Fruit fly (Drosophila melanogaster) whole organism, embryonic: Measurements from ENCODE around the gene yellow-e2.

Experiments
- ATbp ChIP-seq: fragments of 200-800 bp; sonication (Bioruptor generic); optimal IDR thresholded peaks from 2 replicates; lab custom pipeline; 2017; ENCODE audit warnings: missing biosample characterization, mild to moderate bottlenecking, missing genetic modification characterization, missing genetic modification reagents
- Atf3 ChIP-seq: fragments of 200-800 bp; sonication (Bioruptor generic); optimal IDR thresholded peaks from 3 replicates; lab custom pipeline; 2016; ENCODE audit warnings: missing biosample characterization, missing genetic modification characterization
- CG10543 ChIP-seq: fragments of 200-800 bp; sonication (Bioruptor generic); optimal IDR thresholded peaks from 3 replicates; lab custom pipeline; 2017; ENCODE audit warnings: missing biosample characterization, mild to moderate bottlenecking, missing genetic modification characterization, moderate library complexity
- CG12391 ChIP-seq: fragments of 200-800 bp; sonication (Bioruptor generic); optimal IDR thresholded peaks from 3 replicates; lab custom pipeline; 2018; ENCODE audit warnings: missing biosample characterization, mild to moderate bottlenecking, missing genetic modification characterization, moderate library complexity
- CG13123 ChIP-seq: fragments of 200-800 bp; sonication (Bioruptor generic); optimal IDR thresholded peaks from 2 replicates; lab custom pipeline; 2016; ENCODE audit warnings: missing biosample characterization, missing genetic modification characterization
- CG14014 ChIP-seq: fragments of 200-800 bp; sonication (Bioruptor generic); IDR thresholded peaks from 2 replicates; pipeline ENCODE4 v1.3.6; 2022; ENCODE audit warnings: missing biosample characterization, missing genetic modification characterization
- CG14050 ChIP-seq: fragments of 200-800 bp; sonication (Bioruptor generic); IDR thresholded peaks from 3 replicates; pipeline ENCODE4 v1.3.6; 2022; ENCODE audit warnings: missing biosample characterization, missing genetic modification characterization
- CG14860 ChIP-seq: fragments of 200-800 bp; sonication (Bioruptor generic); IDR thresholded peaks from 3 replicates; pipeline ENCODE4 v1.3.6; 2022; ENCODE audit warnings: missing biosample characterization, missing genetic modification characterization; ENCODE audit not compliant: partially characterized antibody
- CG15269 ChIP-seq: fragments of 200-800 bp; sonication (Bioruptor generic); optimal IDR thresholded peaks from 2 replicates; lab custom pipeline; 2018; ENCODE audit warnings: missing biosample characterization, mild to moderate bottlenecking, missing genetic modification characterization, moderate library complexity
- CG15601 ChIP-seq: fragments of 200-800 bp; sonication (Bioruptor generic); optimal IDR thresholded peaks from 3 replicates; lab custom pipeline; 2019; ENCODE audit warnings: missing biosample characterization, mild to moderate bottlenecking, missing genetic modification characterization, moderate library complexity
- CG2202 ChIP-seq: fragments of 200-800 bp; sonication (Bioruptor generic); optimal IDR thresholded peaks from 2 replicates; lab custom pipeline; 2018; ENCODE audit warnings: missing biosample characterization, mild to moderate bottlenecking, missing genetic modification characterization
- CG31441 ChIP-seq: fragments of 200-800 bp; sonication (Bioruptor generic); IDR thresholded peaks from 2 replicates; pipeline ENCODE4 v1.3.6; 2022; ENCODE audit warnings: missing biosample characterization, missing genetic modification characterization
- CG34422 ChIP-seq: fragments of 200-800 bp; sonication (Bioruptor generic); IDR thresholded peaks from 3 replicates; pipeline ENCODE4 v1.3.6; 2022; ENCODE audit warnings: missing biosample characterization, missing genetic modification characterization
- CG3847 ChIP-seq: fragments of 200-800 bp; sonication (Bioruptor generic); IDR thresholded peaks from 2 replicates; pipeline ENCODE4 v1.3.6; 2022; ENCODE audit warnings: missing biosample characterization, missing genetic modification characterization
- CG4282 ChIP-seq: fragments of 200-800 bp; sonication (Bioruptor generic); optimal IDR thresholded peaks from 2 replicates; lab custom pipeline; 2016; ENCODE audit warnings: missing biosample characterization, missing genetic modification characterization
- CG4617 ChIP-seq: fragments of 200-800 bp; sonication (Bioruptor generic); optimal IDR thresholded peaks from 3 replicates; lab custom pipeline; 2016; ENCODE audit warnings: missing biosample characterization, missing genetic modification characterization, borderline replicate concordance
- CG4730 ChIP-seq: fragments of 200-800 bp; sonication (Bioruptor generic); IDR thresholded peaks from 2 replicates; pipeline ENCODE4 v1.3.6; 2022; ENCODE audit warnings: missing biosample characterization, missing genetic modification characterization
- CG7839 ChIP-seq: fragments of 200-800 bp; sonication (Bioruptor generic); optimal IDR thresholded peaks from 3 replicates; lab custom pipeline; 2018; ENCODE audit warnings: missing biosample characterization, mild to moderate bottlenecking, missing genetic modification characterization, moderate library complexity
- CG7928 ChIP-seq: fragments of 200-800 bp; sonication (Bioruptor generic); optimal IDR thresholded peaks from 2 replicates; lab custom pipeline; 2017; ENCODE audit warnings: missing biosample characterization, mild to moderate bottlenecking, missing genetic modification characterization
- CG8388 ChIP-seq: fragments of 200-800 bp; sonication (Bioruptor generic); optimal IDR thresholded peaks from 2 replicates; lab custom pipeline; 2019; ENCODE audit warnings: missing biosample characterization, mild to moderate bottlenecking, missing genetic modification characterization, moderate library complexity
- CG9727 ChIP-seq: fragments of 200-800 bp; sonication (Bioruptor generic); optimal IDR thresholded peaks from 3 replicates; lab custom pipeline; 2017; ENCODE audit warnings: missing biosample characterization, mild to moderate bottlenecking, missing genetic modification characterization
- CG9876 ChIP-seq: fragments of 200-800 bp; sonication (Bioruptor generic); optimal IDR thresholded peaks from 2 replicates; lab custom pipeline; 2016; ENCODE audit warnings: missing biosample characterization, missing genetic modification characterization
- CHES-1-like ChIP-seq: fragments of 200-800 bp; sonication (Bioruptor generic); optimal IDR thresholded peaks from 2 replicates; lab custom pipeline; 2016; ENCODE audit warnings: missing biosample characterization, missing genetic modification characterization
- Dbx ChIP-seq: fragments of 200-800 bp; sonication (Bioruptor generic); IDR thresholded peaks from 3 replicates; pipeline ENCODE4 v1.3.6; 2022; ENCODE audit warnings: missing biosample characterization, missing genetic modification characterization
- Dfd ChIP-seq, 2 experiments: fragments of >200 bp; optimal IDR thresholded peaks; 2 replicates each; lab custom pipeline; 2017; ENCODE audit warnings: missing biosample characterization in 2 of 2, missing genetic modification characterization in 2 of 2
- Dp ChIP-seq: fragments of 200-800 bp; sonication (Bioruptor generic); optimal IDR thresholded peaks from 2 replicates; lab custom pipeline; 2018; ENCODE audit warnings: missing biosample characterization, mild to moderate bottlenecking, missing genetic modification characterization, moderate library complexity
- HHEX ChIP-seq: fragments of 200-800 bp; sonication (Bioruptor generic); optimal IDR thresholded peaks from 3 replicates; lab custom pipeline; 2017; ENCODE audit warnings: missing biosample characterization, mild to moderate bottlenecking, missing genetic modification characterization, missing genetic modification reagents
- Hand ChIP-seq: fragments of 200-800 bp; sonication (Bioruptor generic); optimal IDR thresholded peaks from 2 replicates; lab custom pipeline; 2017; ENCODE audit warnings: mild to moderate bottlenecking, missing biosample characterization, missing genetic modification reagents, missing genetic modification characterization
- Hey ChIP-seq: fragments of 200-800 bp; sonication (Bioruptor generic); optimal IDR thresholded peaks from 3 replicates; lab custom pipeline; 2018; ENCODE audit warnings: missing biosample characterization, mild to moderate bottlenecking, missing genetic modification characterization
- Meics ChIP-seq: fragments of 200-800 bp; sonication (Bioruptor generic); optimal IDR thresholded peaks from 2 replicates; lab custom pipeline; 2017; ENCODE audit warnings: missing biosample characterization, mild to moderate bottlenecking, missing genetic modification characterization
- NC2β ChIP-seq: fragments of 200-800 bp; sonication (Bioruptor generic); optimal IDR thresholded peaks from 2 replicates; lab custom pipeline; 2016; ENCODE audit warnings: missing biosample characterization, missing genetic modification characterization
- Neu2 ChIP-seq: fragments of 200-800 bp; sonication (Bioruptor generic); optimal IDR thresholded peaks from 3 replicates; lab custom pipeline; 2016; ENCODE audit warnings: missing biosample characterization, missing genetic modification characterization, borderline replicate concordance
- Sry-δ ChIP-seq: fragments of 200-800 bp; sonication (Bioruptor generic); optimal IDR thresholded peaks from 2 replicates; lab custom pipeline; 2016; ENCODE audit warnings: missing biosample characterization, missing genetic modification characterization
- Trl ChIP-seq, 3 experiments: fragments of >200 bp in 2 of 3; fragments of 200-800 bp in 1 of 3; sonication (Bioruptor generic) in 1 of 3; optimal IDR thresholded peaks; 2 replicates in 1 of 3; 3 replicates in 2 of 3; lab custom pipeline; 2016 to 2017; ENCODE audit warnings: missing biosample characterization in 1 of 3, missing genetic modification characterization in 1 of 3
- YL-1 ChIP-seq: fragments of 200-800 bp; sonication (Bioruptor generic); optimal IDR thresholded peaks from 3 replicates; lab custom pipeline; 2017; ENCODE audit warnings: missing biosample characterization, mild to moderate bottlenecking, missing genetic modification characterization
- bab2 ChIP-seq: fragments of 200-800 bp; sonication (Bioruptor generic); optimal IDR thresholded peaks from 2 replicates; lab custom pipeline; 2016; ENCODE audit warnings: missing biosample characterization, missing genetic modification characterization
- chinmo ChIP-seq: fragments of 200-800 bp; sonication (Bioruptor generic); IDR thresholded peaks from 4 replicates; pipeline ENCODE4 v1.3.6; 2022; ENCODE audit warnings: missing biosample characterization, missing genetic modification characterization; ENCODE audit not compliant: partially characterized antibody
- corto ChIP-seq: fragments of 200-800 bp; sonication (Bioruptor generic); optimal IDR thresholded peaks from 2 replicates; lab custom pipeline; 2016; ENCODE audit warnings: missing biosample characterization, mild to moderate bottlenecking, missing genetic modification characterization, moderate library complexity
- gcm ChIP-seq: fragments of 200-800 bp; sonication (Bioruptor generic); optimal IDR thresholded peaks from 2 replicates; lab custom pipeline; 2019; ENCODE audit warnings: missing biosample characterization, mild to moderate bottlenecking, missing genetic modification characterization, moderate library complexity
- gem ChIP-seq: fragments of 200-800 bp; sonication (Bioruptor generic); optimal IDR thresholded peaks from 2 replicates; lab custom pipeline; 2019; ENCODE audit warnings: missing biosample characterization, mild to moderate bottlenecking, missing genetic modification characterization, moderate library complexity
- jing ChIP-seq: fragments of 200-800 bp; sonication (Bioruptor generic); optimal IDR thresholded peaks from 2 replicates; lab custom pipeline; 2018; ENCODE audit warnings: missing biosample characterization, mild to moderate bottlenecking, missing genetic modification characterization
- luna ChIP-seq: fragments of 200-800 bp; sonication (Bioruptor generic); optimal IDR thresholded peaks from 2 replicates; lab custom pipeline; 2016; ENCODE audit warnings: missing biosample characterization, missing genetic modification characterization
- maf-S ChIP-seq: fragments of 200-800 bp; sonication (Bioruptor generic); optimal IDR thresholded peaks from 2 replicates; lab custom pipeline; 2016; ENCODE audit warnings: missing biosample characterization, missing genetic modification characterization
- nerfin-1 ChIP-seq: fragments of 200-800 bp; sonication (Bioruptor generic); optimal IDR thresholded peaks from 3 replicates; lab custom pipeline; 2019; ENCODE audit warnings: missing biosample characterization, mild to moderate bottlenecking, missing genetic modification characterization, moderate library complexity
- pfk ChIP-seq: fragments of 200-800 bp; sonication (Bioruptor generic); optimal IDR thresholded peaks from 2 replicates; lab custom pipeline; 2018; ENCODE audit warnings: missing biosample characterization, mild to moderate bottlenecking, missing genetic modification characterization, moderate library complexity
- sc ChIP-seq, 3 experiments: fragments of >200 bp in 2 of 3; fragments of 200-800 bp in 1 of 3; sonication (Bioruptor generic) in 1 of 3; optimal IDR thresholded peaks; 2 replicates in 2 of 3; 3 replicates in 1 of 3; lab custom pipeline; 2017; ENCODE audit warnings: mild to moderate bottlenecking in 1 of 3, missing biosample characterization in 1 of 3, missing genetic modification characterization in 1 of 3, missing genetic modification reagents in 1 of 3
- tap ChIP-seq: fragments of 200-800 bp; optimal IDR thresholded peaks from 3 replicates; lab custom pipeline; 2019; ENCODE audit warnings: missing biosample characterization, mild to moderate bottlenecking, missing genetic modification characterization, moderate library complexity
- trem ChIP-seq: fragments of 200-800 bp; optimal IDR thresholded peaks from 3 replicates; lab custom pipeline; 2019; ENCODE audit warnings: missing biosample characterization, mild to moderate bottlenecking, missing genetic modification characterization, moderate library complexity

Gene yellow-e2

DNA sequence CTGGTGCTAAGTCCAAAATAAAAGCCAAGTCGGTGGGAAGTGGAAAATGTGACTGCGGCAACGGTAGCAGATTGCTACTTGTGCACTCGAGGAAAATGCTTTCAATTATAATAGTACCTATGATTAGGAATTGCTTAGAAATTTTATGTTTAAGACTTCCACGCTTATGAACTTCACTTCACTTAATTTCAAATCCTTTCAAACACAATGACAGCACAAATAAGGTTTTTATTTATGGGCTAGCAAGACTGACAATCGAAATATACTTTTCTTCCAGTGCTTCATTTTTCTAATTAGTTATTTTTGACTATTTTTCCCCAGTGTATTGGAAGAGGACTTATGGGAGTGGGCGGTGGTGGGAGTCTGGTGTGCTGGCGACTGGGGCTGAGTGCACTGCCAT, 41.6 kb upstream of the yellow-e2 start (continued):
- no peak for TF ChIP-seq CG9727 (GFP tag; lab: Kevin White, UChicago)
- peak; percentile 51 for TF ChIP-seq CG15601
- no peak for TF ChIP-seq gcm (GFP tag; lab: Kevin White, UChicago)
- peak; percentile 45 for TF ChIP-seq CG8388 (GFP tag; lab: Kevin White, UChicago)
- no peak for TF ChIP-seq Dp (GFP tag; lab: Kevin White, UChicago)
- peak; percentile 54 for TF ChIP-seq CG7839
- TF ChIP-seq jing (GFP tag; lab: Kevin White, UChicago), result peak; percentile 25
- TF ChIP-seq Dbx (GFP tag; lab: Robert Waterston, UW), result no peak
- no peak for TF ChIP-seq CHES-1-like (GFP tag; lab: Kevin White, UChicago)
- TF ChIP-seq Hand (GFP tag; lab: Kevin White, UChicago), result no peak
- peak; percentile 16 for TF ChIP-seq HHEX (GFP tag; lab: Kevin White, UChicago)
- TF ChIP-seq CG13123 (GFP tag; lab: Kevin White, UChicago), result no peak
- no peak for TF ChIP-seq corto (GFP tag; lab: Kevin White, UChicago)
- TF ChIP-seq CG31441, result peak; percentile 49
- no peak for TF ChIP-seq CG4730 (GFP tag; lab: Robert Waterston, UW)
- peak; percentile 52 for TF ChIP-seq CG12391 (tag; lab: Kevin White, UChicago)

DNA sequence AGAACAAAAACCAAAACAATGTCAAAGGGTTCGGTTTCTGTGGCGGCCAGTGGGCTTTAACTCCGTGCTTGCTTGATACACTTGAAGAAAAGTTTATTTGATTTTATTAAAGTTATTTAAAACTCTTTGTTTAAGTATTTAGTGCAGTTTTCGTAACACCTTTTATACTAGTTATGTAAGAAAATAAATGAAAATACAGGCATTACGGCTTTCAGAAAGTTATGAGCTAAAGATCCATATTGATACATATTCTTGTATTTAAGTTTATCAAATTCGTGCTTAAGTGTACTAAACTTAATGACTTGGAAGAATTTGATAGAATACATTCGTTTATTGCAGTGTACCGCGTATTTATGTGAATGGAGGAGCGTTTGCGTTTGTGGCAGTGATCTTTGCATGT, 39.7 kb upstream of the yellow-e2 start:
- TF ChIP-seq CG10543 (GFP tag; lab: Kevin White, UChicago) (no peak), Dfd (GFP tag; optimal IDR thresholded peaks at IDR 0.05; lab: Kevin White, UChicago) (no peak), Dp (GFP tag; lab: Kevin White, UChicago) (no peak), chinmo (GFP tag; lab: Robert Waterston, UW) (no peak), gem (tag; lab: Kevin White, UChicago) (peak; percentile 81), Meics (GFP tag; lab: Kevin White, UChicago) (peak; percentile 59), Sry-δ (no peak), CG4617 (GFP tag; lab: Kevin White, UChicago) (no peak), YL-1 (no peak), ATbp (GFP tag; lab: Kevin White, UChicago) (no peak), tap (tag; lab: Kevin White, UChicago) (no peak), NC2β (GFP tag; lab: Kevin White, UChicago) (no peak), CG2202 (peak; percentile 21), luna (GFP tag; lab: Kevin White, UChicago) (no peak), CG14860 (GFP tag; lab: Robert Waterston, UW) (no peak), Neu2 (GFP tag; lab: Kevin White, UChicago) (no peak), Trl (optimal IDR thresholded peaks at IDR 0.05; lab: Kevin White, UChicago) (no peak), Trl (GFP tag; optimal IDR thresholded peaks at IDR 0.05; lab: Kevin White, UChicago) (no peak), Atf3 (GFP tag; lab: Kevin White, UChicago) (no peak), CG14050 (GFP tag; lab: Robert Waterston, UW) (no peak), sc (optimal IDR thresholded peaks at IDR 0.05; lab: Kevin White, UChicago) (no peak), sc (GFP tag; optimal IDR thresholded peaks at IDR 0.05; lab: Kevin White, UChicago) (peak; percentile 8), nerfin-1 (tag; lab: Kevin White, UChicago) (peak; percentile 3), CG7928 (GFP tag; lab: Kevin White, UChicago) (no peak), CG15269 (tag; lab: Kevin White, UChicago) (peak; percentile 66), CG7839 (peak; percentile 74), trem (tag; lab: Kevin White, UChicago) (peak; percentile 26), CG4282 (GFP tag; lab: Kevin White, UChicago) (no peak), CG14014 (GFP tag; lab: Robert Waterston, UW) (no peak), CG34422 (GFP tag; lab: Robert Waterston, UW) (no peak), bab2 (GFP tag; lab: Kevin White, UChicago) (peak; percentile 6), maf-S (GFP tag; lab: Kevin White, UChicago) (no peak), pfk (GFP tag; lab: Kevin White, UChicago) (no peak), CG3847 (peak; percentile 43), CG9876 (GFP tag; lab: Kevin White, UChicago) (no peak), Hey (tag; lab: Kevin White, UChicago) (no peak)
